Worm (Caenorhabditis elegans): ENCODE measurements around the gene skpo-2.
"Not testable (repeated sequence)": the region's sequence is repeated elsewhere in the genome, so short reads cannot be mapped to it uniquely, and the experiment has no call there.

Gene skpo-2

DNA sequence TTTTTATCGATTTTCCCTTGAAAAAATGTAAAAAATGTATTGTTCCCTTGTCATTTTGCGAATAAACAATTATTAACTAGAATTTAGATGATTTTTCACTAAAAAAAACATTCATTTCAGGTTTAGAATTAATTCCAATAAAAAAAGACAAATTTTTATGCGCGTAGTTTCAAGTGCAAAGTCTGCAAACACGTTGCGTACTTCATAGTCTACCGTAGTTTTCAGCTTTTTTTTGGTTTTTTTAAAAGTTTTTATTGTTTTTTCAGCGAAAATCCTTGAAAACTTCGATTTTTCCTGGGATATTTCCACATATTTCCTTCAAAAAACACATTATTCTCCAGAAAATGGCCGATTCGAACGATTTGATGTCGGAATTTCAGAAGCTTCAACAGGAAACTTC, 17.2 kb upstream of the skpo-2 start, which contains the start of gene C16C8.11:
Gene C16C8.11, plus strand, starts transcription at position 188 of the 400 bp plus-strand sequence.
- TF ChIP-seq duxl-1 (tag; optimal IDR thresholded peaks at IDR 0.05; ENCODE audit: poor library complexity) (no peak), madf-5 (GFP tag; IDR thresholded peaks at IDR 0.05) (no peak), F26F4.8 (GFP tag; conservative IDR thresholded peaks at IDR 0.05) (no peak), fkh-10 (GFP tag; optimal IDR thresholded peaks at IDR 0.05) (no peak), nhr-76 (tag; optimal IDR thresholded peaks at IDR 0.05) (no peak), unc-39 (tag; optimal IDR thresholded peaks at IDR 0.05) (no peak), lin-39 (tag; optimal IDR thresholded peaks at IDR 0.05) (no peak), dpl-1 (GFP tag; optimal IDR thresholded peaks at IDR 0.05) (no peak), unc-130 (GFP tag; optimal IDR thresholded peaks at IDR 0.05) (no peak), F49E8.2 (tag; optimal IDR thresholded peaks at IDR 0.05; ENCODE audit: borderline replicate concordance) (no peak), lin-1 (GFP tag; IDR thresholded peaks at IDR 0.05) (no peak), fos-1 (tag; optimal IDR thresholded peaks at IDR 0.05) (no peak), pqm-1 (tag; optimal IDR thresholded peaks at IDR 0.05) (no peak), dve-1 (tag; optimal IDR thresholded peaks at IDR 0.05; ENCODE audit: insufficient read depth) (no peak), nhr-77 (tag; optimal IDR thresholded peaks at IDR 0.05) (no peak), mxl-2 (GFP tag; conservative IDR thresholded peaks at IDR 0.05) (no peak), ceh-28 (tag; optimal IDR thresholded peaks at IDR 0.05) (no peak), jun-1 (tag; optimal IDR thresholded peaks at IDR 0.05) (no peak)

DNA sequence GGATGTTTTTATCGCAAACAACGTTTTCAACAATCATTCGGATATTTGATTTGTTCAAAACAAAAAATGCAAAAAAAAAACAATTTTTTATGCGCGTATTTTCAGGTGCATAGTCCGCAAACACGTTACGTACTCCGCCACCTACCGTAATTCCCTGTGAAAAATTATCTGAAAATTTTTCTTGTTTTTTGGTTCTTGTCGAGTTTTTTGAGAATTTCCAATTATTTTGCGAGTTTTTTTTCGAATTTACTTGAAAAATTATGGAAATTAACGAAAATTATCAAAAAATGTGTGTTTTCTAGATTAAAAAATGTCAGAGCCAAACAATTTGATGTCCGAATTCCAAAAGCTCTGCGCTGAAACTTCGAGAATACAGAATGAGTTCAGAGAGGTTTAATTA, 16.1 kb upstream of the skpo-2 start, which contains the start of gene C16C8.12:
Gene C16C8.12, plus strand, starts transcription at position 301 of the 400 bp plus-strand sequence.
- TF ChIP-seq lin-1 (GFP tag; IDR thresholded peaks at IDR 0.05), result no peak
- no peak for TF ChIP-seq fos-1 (tag; optimal IDR thresholded peaks at IDR 0.05)
- no peak for TF ChIP-seq nhr-11 (tag; optimal IDR thresholded peaks at IDR 0.05)
- no peak for TF ChIP-seq ztf-7 (tag; optimal IDR thresholded peaks at IDR 0.05)
- no peak for TF ChIP-seq madf-5 (GFP tag; IDR thresholded peaks at IDR 0.05)
- no peak for TF ChIP-seq mep-1 (tag; optimal IDR thresholded peaks at IDR 0.05)
- no peak for TF ChIP-seq hlh-30 (tag; optimal IDR thresholded peaks at IDR 0.05; ENCODE audit: insufficient read depth)
- no peak for TF ChIP-seq Y5F2A.4 (GFP tag; optimal IDR thresholded peaks at IDR 0.05)
- no peak for TF ChIP-seq T26A8.4 (GFP tag; IDR thresholded peaks at IDR 0.05)
- TF ChIP-seq snpc-4 (tag; optimal IDR thresholded peaks at IDR 0.05), result no peak
- TF ChIP-seq lin-39 (tag; optimal IDR thresholded peaks at IDR 0.05), result no peak
- TF ChIP-seq daf-12 (tag; optimal IDR thresholded peaks at IDR 0.05), result no peak
- no peak for TF ChIP-seq F10B5.3 (tag; optimal IDR thresholded peaks at IDR 0.05)
- TF ChIP-seq madf-9 (GFP tag; conservative IDR thresholded peaks at IDR 0.05), result no peak
- TF ChIP-seq mes-2 (tag; optimal IDR thresholded peaks at IDR 0.05; ENCODE audit: poor library complexity, severe bottlenecking), result no peak
- TF ChIP-seq mxl-3 (GFP tag; optimal IDR thresholded peaks at IDR 0.05), result no peak

DNA sequence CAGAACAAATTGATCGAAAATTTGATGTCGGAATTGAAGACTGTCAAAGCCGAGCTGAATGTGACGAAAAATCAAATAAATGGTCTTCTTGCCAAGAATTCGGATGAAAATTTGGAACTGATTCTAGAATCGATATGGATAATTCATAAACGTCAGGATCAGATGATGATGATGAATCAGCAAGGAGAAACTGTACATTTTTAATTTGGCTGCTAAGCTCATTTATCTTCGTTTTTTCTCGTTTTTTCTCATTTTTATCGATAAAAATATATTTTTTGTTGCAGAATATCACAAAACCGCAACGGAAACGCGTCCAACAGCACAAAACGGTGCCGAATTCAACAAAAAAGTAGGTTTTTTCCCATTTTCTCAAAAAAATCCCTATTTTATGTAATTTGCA, 13.2 kb upstream of the skpo-2 start, which contains the start of gene C16C8.14:
Gene C16C8.14, plus strand, starts transcription at position 301 of the 400 bp plus-strand sequence.
- not testable (repeated sequence) for TF ChIP-seq nhr-102 (tag; optimal IDR thresholded peaks at IDR 0.05); unc-130 (GFP tag; optimal IDR thresholded peaks at IDR 0.05); nhr-77 (tag; optimal IDR thresholded peaks at IDR 0.05)

DNA sequence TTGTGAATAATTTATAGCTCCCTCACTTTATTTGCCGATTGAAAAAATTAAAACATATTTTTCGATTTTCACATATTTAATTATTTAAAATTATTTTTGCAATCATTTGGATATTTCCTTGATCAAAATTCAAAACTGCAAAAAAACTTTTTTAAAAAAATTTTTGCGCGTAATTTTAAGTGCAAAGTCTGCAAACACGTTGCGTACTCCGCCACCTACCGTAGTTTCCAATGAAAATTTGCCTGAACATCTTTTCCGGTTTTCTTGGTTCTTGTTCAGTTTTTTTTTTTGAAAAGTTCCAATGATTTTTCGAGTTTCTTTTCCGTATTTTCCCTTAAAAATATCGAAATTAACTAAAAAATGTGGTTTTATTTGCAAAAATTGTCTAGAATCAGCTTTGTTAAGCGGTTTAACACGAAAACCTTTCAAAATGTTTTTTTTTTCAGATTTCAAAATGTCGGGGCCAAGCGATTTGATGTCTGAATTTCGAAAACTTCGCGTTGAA, 12.5 kb upstream of the skpo-2 start, which contains the start of gene C16C8.25:
Gene C16C8.25, plus strand, starts transcription at position 455 of the 505 bp plus-strand sequence.
- TF ChIP-seq lin-15B (tag; optimal IDR thresholded peaks at IDR 0.05), result no peak
- no peak for TF ChIP-seq lin-39 (tag; optimal IDR thresholded peaks at IDR 0.05)
- no peak for TF ChIP-seq lim-7 (GFP tag; IDR thresholded peaks at IDR 0.05)
- TF ChIP-seq nhr-48 (tag; optimal IDR thresholded peaks at IDR 0.05), result no peak
- no peak for TF ChIP-seq ceh-20 (GFP tag; IDR thresholded peaks at IDR 0.05)
- no peak for TF ChIP-seq dmd-6 (GFP tag; IDR thresholded peaks at IDR 0.05)
- no peak for TF ChIP-seq saeg-2 (GFP tag; IDR thresholded peaks at IDR 0.05)
- no peak for TF ChIP-seq lir-3 (tag; optimal IDR thresholded peaks at IDR 0.05)
- no peak for TF ChIP-seq tra-1 (GFP tag; IDR thresholded peaks at IDR 0.05)
- TF ChIP-seq dpl-1 (GFP tag; optimal IDR thresholded peaks at IDR 0.05), result no peak
